Worm (Caenorhabditis elegans) whole organism, early embryonic: ENCODE data around the gene R10H1.1.

Experiments used
- B0310.2 ChIP-seq: sonication (generic microtip); optimal IDR thresholded peaks from 2 replicates; lab custom pipeline; 2016; ENCODE audit warnings: mild to moderate bottlenecking, missing genetic modification characterization, missing compliant biosample characterization
- F13C5.2 ChIP-seq: sonication (generic microtip); optimal IDR thresholded peaks from 2 replicates; lab custom pipeline; 2017; ENCODE audit warnings: mild to moderate bottlenecking, missing genetic modification characterization, inconsistent platforms, missing compliant biosample characterization
- aly-1 ChIP-seq: sonication (generic microtip); optimal IDR thresholded peaks from 2 replicates; lab custom pipeline; 2016; ENCODE audit warnings: missing genetic modification characterization, missing compliant biosample characterization
- ama-1 ChIP-seq: fragments of 150-350 bp; optimal IDR thresholded peaks from 2 replicates; lab custom pipeline; 2014
- ceh-13 ChIP-seq: fragments of 200-800 bp; sonication (Bioruptor generic); optimal IDR thresholded peaks from 2 replicates; lab custom pipeline; 2018; ENCODE audit warnings: mild to moderate bottlenecking, missing genetic modification characterization, missing compliant biosample characterization
- ceh-36 ChIP-seq: sonication (generic microtip); optimal IDR thresholded peaks from 2 replicates; lab custom pipeline; 2016; ENCODE audit warnings: missing genetic modification characterization, inconsistent platforms, missing compliant biosample characterization
- ets-7 ChIP-seq: sonication (generic microtip); optimal IDR thresholded peaks from 2 replicates; lab custom pipeline; 2016; ENCODE audit warnings: missing genotype, missing genetic modification characterization, missing compliant biosample characterization
- flt-1 ChIP-seq: fragments of 200-800 bp; sonication (Bioruptor generic); IDR thresholded peaks from 2 replicates; pipeline ENCODE4 v1.3.6; 2022; ENCODE audit warnings: missing genetic modification characterization, missing compliant biosample characterization
- hmbx-1 ChIP-seq: sonication (generic microtip); optimal IDR thresholded peaks from 2 replicates; lab custom pipeline; 2016; ENCODE audit warnings: mild to moderate bottlenecking, missing genetic modification characterization, missing compliant biosample characterization
- hmg-4 ChIP-seq: fragments of 200-800 bp; sonication (Bioruptor generic); optimal IDR thresholded peaks from 2 replicates; lab custom pipeline; 2018; ENCODE audit warnings: mild to moderate bottlenecking, missing genetic modification characterization, missing compliant biosample characterization
- hnd-1 ChIP-seq: sonication (generic microtip); optimal IDR thresholded peaks from 2 replicates; lab custom pipeline; 2016; ENCODE audit warnings: missing genetic modification characterization, missing compliant biosample characterization
- pes-1 ChIP-seq: fragments of 200-800 bp; sonication (Bioruptor generic); IDR thresholded peaks from 2 replicates; pipeline ENCODE4 v1.3.6; 2022; ENCODE audit warnings: missing genetic modification reagents, missing genetic modification characterization, missing compliant biosample characterization
- scrt-1 ChIP-seq: fragments of 200-800 bp; sonication (Bioruptor generic); IDR thresholded peaks from 2 replicates; pipeline ENCODE4 v1.3.6; 2022; ENCODE audit warnings: missing genetic modification characterization, missing compliant biosample characterization
- sea-1 ChIP-seq: fragments of 200-800 bp; sonication (Bioruptor generic); conservative IDR thresholded peaks from 2 replicates; pipeline ENCODE4 v1.3.6; 2022; ENCODE audit warnings: missing genetic modification characterization, missing compliant biosample characterization
- tbx-11 ChIP-seq: fragments of 200-800 bp; sonication (Bioruptor generic); IDR thresholded peaks from 2 replicates; pipeline ENCODE4 v1.3.6; 2022; ENCODE audit warnings: missing genetic modification characterization, missing compliant biosample characterization
- tbx-37 ChIP-seq: fragments of 200-800 bp; sonication (Bioruptor generic); conservative IDR thresholded peaks from 2 replicates; pipeline ENCODE4 v1.3.6; 2022; ENCODE audit warnings: missing genetic modification reagents, missing genetic modification characterization, missing compliant biosample characterization
- tra-4 ChIP-seq: sonication (generic microtip); optimal IDR thresholded peaks from 2 replicates; lab custom pipeline; 2017; ENCODE audit warnings: missing genetic modification characterization, missing compliant biosample characterization

R10H1.1 gene

DNA sequence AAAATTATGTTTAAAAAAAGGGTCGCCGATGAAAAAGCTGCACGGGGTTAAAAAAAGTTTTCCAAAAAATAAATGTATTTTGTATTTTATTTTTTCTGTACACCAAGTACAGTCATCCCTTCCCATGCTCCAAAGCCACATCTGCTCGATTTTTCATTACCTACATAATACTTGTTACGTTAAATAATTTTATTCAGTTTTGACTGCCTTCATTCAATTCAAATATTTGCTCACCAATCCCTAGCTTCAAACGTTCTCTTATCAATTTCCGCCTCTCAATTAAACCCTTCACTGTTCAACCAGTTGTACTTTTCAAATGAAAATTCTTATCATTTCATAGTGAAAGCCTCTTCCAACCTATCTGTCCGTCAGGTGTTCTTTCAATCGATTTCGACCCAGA, at the start of gene R10H1.1:
TSS of gene R10H1.1 (plus strand) at position 301 of the 400 bp plus-strand sequence.
- TF ChIP-seq hnd-1 (tag; lab: Kevin White, UChicago) (no peak), tbx-11 (GFP tag; lab: Robert Waterston, UW) (no peak), sea-1 (no peak), F13C5.2 (tag; lab: Kevin White, UChicago) (no peak), hmbx-1 (tag; lab: Kevin White, UChicago) (no peak), B0310.2 (no peak)

DNA sequence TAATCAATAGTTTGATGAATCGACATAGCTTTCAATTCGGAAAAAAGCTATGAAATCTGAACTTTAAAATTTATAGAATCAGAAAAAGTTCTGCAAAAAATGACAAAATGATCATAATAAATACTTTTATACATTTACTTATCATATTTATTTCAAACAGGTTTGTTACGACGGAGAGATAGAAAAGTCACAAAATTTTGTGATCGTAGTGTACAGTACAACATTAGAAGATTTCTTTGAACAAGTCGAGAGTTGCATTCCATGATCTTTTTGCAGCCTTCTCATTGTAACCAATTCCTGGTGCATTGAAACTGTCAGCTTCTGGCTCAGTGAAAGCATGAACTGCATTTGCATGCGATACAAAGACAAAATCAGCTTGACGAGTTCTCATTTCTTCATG, 38.1 kb upstream of the R10H1.1 start, which contains the start of gene D1022.3:
TSS of gene D1022.3 (minus strand) at position 101 of the 400 bp plus-strand sequence.
- TF ChIP-seq aly-1 (tag; lab: Kevin White, UChicago): no peak
- no peak for TF ChIP-seq hnd-1 (tag; lab: Kevin White, UChicago)
- TF ChIP-seq hmbx-1 (tag; lab: Kevin White, UChicago): no peak
- no peak for TF ChIP-seq ceh-13
- no peak for TF ChIP-seq tbx-37 (GFP tag; lab: Robert Waterston, UW)
- TF ChIP-seq ceh-36 (tag; lab: Kevin White, UChicago): no peak
- TF ChIP-seq tbx-11 (GFP tag; lab: Robert Waterston, UW): no peak
- no peak for TF ChIP-seq ama-1 (lab: Kevin White, UChicago)
- TF ChIP-seq hmg-4 (GFP tag; lab: Kevin White, UChicago): no peak
- TF ChIP-seq ets-7 (tag; lab: Kevin White, UChicago): no peak
- no peak for TF ChIP-seq scrt-1 (GFP tag; lab: Robert Waterston, UW)
- no peak for TF ChIP-seq sea-1
- TF ChIP-seq pes-1 (GFP tag; lab: Robert Waterston, UW): no peak
- no peak for TF ChIP-seq B0310.2
- no peak for TF ChIP-seq flt-1 (GFP tag; lab: Robert Waterston, UW)
- no peak for TF ChIP-seq tra-4
- no peak for TF ChIP-seq F13C5.2 (tag; lab: Kevin White, UChicago)

DNA sequence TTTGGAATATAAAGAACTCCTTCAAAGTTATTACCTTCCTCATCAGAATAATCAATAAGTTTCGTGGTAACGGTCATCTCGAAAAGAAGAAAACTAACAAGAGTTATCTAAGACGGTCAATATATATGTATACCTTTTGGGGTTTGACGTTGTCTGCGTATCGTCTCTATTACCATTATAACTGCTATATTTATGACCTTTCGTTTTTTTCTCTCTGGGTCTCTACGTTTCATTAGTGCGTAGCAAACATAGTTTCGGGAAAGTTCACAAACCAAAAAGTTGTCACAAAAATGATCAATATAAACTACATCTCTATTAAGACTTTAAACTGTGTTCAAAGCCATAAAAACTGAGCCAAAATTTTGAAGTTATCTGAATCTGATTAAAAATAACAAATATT, 37.0 kb upstream of the R10H1.1 start, which contains the start of gene D1022.4:
TSS of gene D1022.4 (minus strand) at position 83 of the 400 bp plus-strand sequence.
- TF ChIP-seq tbx-11 (GFP tag; lab: Robert Waterston, UW) (no peak), B0310.2 (no peak), tra-4 (no peak), F13C5.2 (tag; lab: Kevin White, UChicago) (no peak), scrt-1 (GFP tag; lab: Robert Waterston, UW) (no peak), hmg-4 (GFP tag; lab: Kevin White, UChicago) (no peak), ceh-13 (no peak), ceh-36 (tag; lab: Kevin White, UChicago) (no peak), tbx-37 (GFP tag; lab: Robert Waterston, UW) (no peak), sea-1 (no peak), hnd-1 (tag; lab: Kevin White, UChicago) (no peak), hmbx-1 (tag; lab: Kevin White, UChicago) (no peak), pes-1 (GFP tag; lab: Robert Waterston, UW) (no peak), ama-1 (lab: Kevin White, UChicago) (no peak), flt-1 (GFP tag; lab: Robert Waterston, UW) (no peak), ets-7 (tag; lab: Kevin White, UChicago) (no peak), aly-1 (tag; lab: Kevin White, UChicago) (no peak)

- no peak for TF ChIP-seq ceh-13
- TF ChIP-seq pes-1 (GFP tag; lab: Robert Waterston, UW): no peak
- no peak for TF ChIP-seq tbx-11 (GFP tag; lab: Robert Waterston, UW)
- no peak for TF ChIP-seq hmbx-1 (tag; lab: Kevin White, UChicago)
- no peak for TF ChIP-seq scrt-1 (GFP tag; lab: Robert Waterston, UW)
- no peak for TF ChIP-seq tra-4
- no peak for TF ChIP-seq hnd-1 (tag; lab: Kevin White, UChicago)
- TF ChIP-seq F13C5.2 (tag; lab: Kevin White, UChicago): no peak
- TF ChIP-seq flt-1 (GFP tag; lab: Robert Waterston, UW): no peak
- TF ChIP-seq ama-1 (lab: Kevin White, UChicago): no peak
- no peak for TF ChIP-seq tbx-37 (GFP tag; lab: Robert Waterston, UW)
- TF ChIP-seq sea-1: no peak
- no peak for TF ChIP-seq hmg-4 (GFP tag; lab: Kevin White, UChicago)
- no peak for TF ChIP-seq ets-7 (tag; lab: Kevin White, UChicago)
- no peak for TF ChIP-seq B0310.2
- TF ChIP-seq aly-1 (tag; lab: Kevin White, UChicago): no peak
- TF ChIP-seq ceh-36 (tag; lab: Kevin White, UChicago): no peak
Measured at ce11 chrII:7458706-7459105, 35.5 kb upstream of the R10H1.1 start, which contains the start of gene D1022.5. Gene D1022.5, minus strand, starts transcription at chrII:7458806.

DNA sequence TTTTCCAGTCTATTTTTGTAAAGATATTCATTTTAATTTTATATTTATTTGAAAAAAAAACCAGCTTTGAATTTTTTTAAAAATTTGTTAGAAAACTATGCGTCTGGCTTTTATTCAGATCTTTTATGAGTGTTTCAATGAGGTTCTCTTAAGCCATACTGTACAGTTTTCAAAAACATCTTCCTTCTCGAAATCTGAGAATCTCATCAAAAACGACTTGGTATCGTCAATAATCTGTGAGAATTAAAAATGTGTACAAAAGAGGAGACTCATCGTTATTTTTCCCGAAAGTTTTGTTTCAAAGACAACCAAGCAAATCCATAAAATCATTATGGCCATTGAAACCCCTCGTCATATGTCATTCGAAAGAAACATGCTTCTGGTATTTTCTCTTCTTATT, 35.0 kb upstream of the R10H1.1 start, which contains the start of gene D1022.2:
TSS of gene D1022.2 (plus strand) at position 301 of the 400 bp plus-strand sequence.
- TF ChIP-seq hnd-1 (tag; lab: Kevin White, UChicago) (no peak), tbx-37 (GFP tag; lab: Robert Waterston, UW) (no peak), tbx-11 (GFP tag; lab: Robert Waterston, UW) (no peak), scrt-1 (GFP tag; lab: Robert Waterston, UW) (no peak), aly-1 (tag; lab: Kevin White, UChicago) (no peak), ets-7 (tag; lab: Kevin White, UChicago) (no peak), flt-1 (GFP tag; lab: Robert Waterston, UW) (no peak), hmbx-1 (tag; lab: Kevin White, UChicago) (no peak), sea-1 (no peak), B0310.2 (no peak), tra-4 (no peak), hmg-4 (GFP tag; lab: Kevin White, UChicago) (no peak), pes-1 (GFP tag; lab: Robert Waterston, UW) (no peak), ceh-36 (tag; lab: Kevin White, UChicago) (no peak), ama-1 (lab: Kevin White, UChicago) (no peak), ceh-13 (no peak)

DNA sequence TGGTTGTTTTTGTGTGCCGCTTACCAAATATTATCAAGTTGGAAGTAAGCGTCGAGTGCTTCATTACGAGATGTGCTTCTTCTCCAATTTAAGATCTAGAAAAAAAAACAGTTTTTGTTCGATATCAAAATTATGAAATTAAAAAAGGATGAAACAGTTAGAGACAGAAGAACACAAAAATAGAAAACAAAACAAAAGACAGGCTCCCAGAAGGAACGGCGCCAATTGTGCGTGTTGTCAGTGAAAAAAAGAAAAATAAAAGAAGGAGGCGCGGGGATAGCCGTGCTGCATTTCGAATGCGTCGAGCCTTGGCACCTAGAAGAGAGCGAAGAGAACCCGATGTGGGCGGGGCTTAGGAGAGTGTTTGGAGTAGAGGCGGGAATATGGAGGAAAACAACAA, 28.7 kb upstream of the R10H1.1 start, which contains the start of gene sro-1:
TSS of gene sro-1 (minus strand) at position 101 of the 400 bp plus-strand sequence.
- no peak for TF ChIP-seq ceh-36 (tag; lab: Kevin White, UChicago)
- TF ChIP-seq hnd-1 (tag; lab: Kevin White, UChicago): no peak
- TF ChIP-seq hmbx-1 (tag; lab: Kevin White, UChicago): no peak
- TF ChIP-seq scrt-1 (GFP tag; lab: Robert Waterston, UW): no peak
- TF ChIP-seq F13C5.2 (tag; lab: Kevin White, UChicago): no peak

DNA sequence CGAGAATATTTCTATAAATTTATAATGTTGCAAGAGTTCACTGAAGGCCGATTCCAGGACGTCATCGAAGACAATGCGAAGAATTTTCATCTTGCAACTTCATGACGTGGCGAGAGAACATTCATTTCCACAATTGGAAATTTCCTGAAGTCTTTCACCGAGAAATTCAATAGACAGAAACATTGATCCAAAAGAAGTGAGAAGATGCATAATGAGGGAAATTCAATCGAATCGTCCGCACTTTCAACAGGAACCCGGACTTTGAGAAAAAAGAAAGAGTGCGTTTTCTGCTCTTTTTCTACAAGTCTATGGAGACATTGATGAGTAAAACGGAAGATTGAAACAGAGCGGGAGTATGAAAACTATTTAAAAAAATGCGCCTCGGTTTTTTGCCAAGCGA, 24.9 kb upstream of the R10H1.1 start:
- TF ChIP-seq scrt-1 (GFP tag; lab: Robert Waterston, UW): no peak
- no peak for TF ChIP-seq hmg-4 (GFP tag; lab: Kevin White, UChicago)
- TF ChIP-seq hmbx-1 (tag; lab: Kevin White, UChicago): no peak
- no peak for TF ChIP-seq hnd-1 (tag; lab: Kevin White, UChicago)
- TF ChIP-seq B0310.2: no peak
- no peak for TF ChIP-seq ama-1 (lab: Kevin White, UChicago)
- no peak for TF ChIP-seq ceh-36 (tag; lab: Kevin White, UChicago)
- TF ChIP-seq tbx-11 (GFP tag; lab: Robert Waterston, UW): no peak
- no peak for TF ChIP-seq ets-7 (tag; lab: Kevin White, UChicago)
- TF ChIP-seq pes-1 (GFP tag; lab: Robert Waterston, UW): no peak
- no peak for TF ChIP-seq flt-1 (GFP tag; lab: Robert Waterston, UW)
